Worm (Caenorhabditis elegans) whole organism, L3 larva: ENCODE measurements around the gene K01C8.2.

Experiments used
- R02D3.7 ChIP-seq: fragments of 150-350 bp; optimal IDR thresholded peaks from 2 replicates; lab custom pipeline; 2014; ENCODE audit warnings: missing biosample characterization, missing genetic modification characterization
- ZK546.5 ChIP-seq: sonication (generic microtip); optimal IDR thresholded peaks from 2 replicates; lab custom pipeline; 2017; ENCODE audit warnings: missing biosample characterization, missing genetic modification characterization
- ama-1 ChIP-seq: fragments of 150-350 bp; optimal IDR thresholded peaks from 2 replicates; lab custom pipeline; 2018
- ceh-28 ChIP-seq: fragments of 150-350 bp; optimal IDR thresholded peaks from 2 replicates; lab custom pipeline; 2014; ENCODE audit warnings: missing biosample characterization, missing genetic modification reagents, missing genetic modification characterization
- daf-12 ChIP-seq: fragments of 150-350 bp; optimal IDR thresholded peaks from 2 replicates; lab custom pipeline; 2014; ENCODE audit warnings: missing biosample characterization, missing genetic modification reagents, missing genetic modification characterization
- elt-1 ChIP-seq: fragments of 150-350 bp; optimal IDR thresholded peaks from 2 replicates; lab custom pipeline; 2014; ENCODE audit warnings: missing biosample characterization, missing genetic modification characterization
- elt-2 ChIP-seq: sonication (generic microtip); optimal IDR thresholded peaks from 2 replicates; lab custom pipeline; 2016; ENCODE audit warnings: missing genetic modification reagents, mild to moderate bottlenecking, missing genetic modification characterization, missing compliant biosample characterization
- elt-3 ChIP-seq, 3 experiments: fragments of 150-350 bp in 1 of 3; sonication (generic microtip) in 2 of 3; optimal IDR thresholded peaks; 2 replicates in 2 of 3; 4 replicates in 1 of 3; lab custom pipeline; 2014 to 2017; ENCODE audit warnings: missing biosample characterization in 3 of 3, missing genetic modification characterization in 3 of 3
- eor-1 ChIP-seq, 2 experiments: fragments of 150-350 bp; optimal IDR thresholded peaks; 2 replicates each; lab custom pipeline; 2014 to 2018; ENCODE audit warnings: missing biosample characterization in 2 of 2, missing genetic modification characterization in 2 of 2
- fos-1 ChIP-seq: fragments of 150-350 bp; optimal IDR thresholded peaks from 2 replicates; lab custom pipeline; 2014; ENCODE audit warnings: missing biosample characterization, missing genetic modification characterization
- lin-15B ChIP-seq: fragments of 150-350 bp; optimal IDR thresholded peaks from 2 replicates; lab custom pipeline; 2014; ENCODE audit warnings: missing biosample characterization, missing genetic modification characterization
- lsy-12 ChIP-seq: sonication (generic microtip); optimal IDR thresholded peaks from 2 replicates; lab custom pipeline; 2016; ENCODE audit warnings: mild to moderate bottlenecking, missing genetic modification characterization, missing compliant biosample characterization
- mml-1 ChIP-seq: fragments of 150-350 bp; sonication (generic microtip); optimal IDR thresholded peaks from 3 replicates; lab custom pipeline; 2014; ENCODE audit warnings: missing biosample characterization, missing genetic modification characterization
- nfya-1 ChIP-seq: sonication (generic microtip); optimal IDR thresholded peaks from 2 replicates; lab custom pipeline; 2017; ENCODE audit warnings: missing genetic modification characterization, mild to moderate bottlenecking, missing compliant biosample characterization, antibody characterized with exemption, moderate library complexity; ENCODE audit not compliant: insufficient read depth
- nhr-12 ChIP-seq: fragments of 150-350 bp; optimal IDR thresholded peaks from 2 replicates; lab custom pipeline; 2014; ENCODE audit warnings: missing biosample characterization, missing genetic modification characterization
- nhr-23 ChIP-seq: fragments of 150-350 bp; optimal IDR thresholded peaks from 2 replicates; lab custom pipeline; 2014; ENCODE audit warnings: missing biosample characterization, missing genetic modification reagents, missing genetic modification characterization
- nhr-25 ChIP-seq: sonication (generic microtip); optimal IDR thresholded peaks from 2 replicates; lab custom pipeline; 2017; ENCODE audit warnings: missing biosample characterization, missing genetic modification characterization
- nhr-28 ChIP-seq: fragments of 150-350 bp; optimal IDR thresholded peaks from 2 replicates; lab custom pipeline; 2014; ENCODE audit warnings: missing biosample characterization, missing genetic modification characterization
- nhr-43 ChIP-seq: sonication (generic microtip); optimal IDR thresholded peaks from 2 replicates; lab custom pipeline; 2016; ENCODE audit warnings: mild to moderate bottlenecking, missing genetic modification characterization, missing compliant biosample characterization; ENCODE audit not compliant: poor library complexity, severe bottlenecking
- nhr-77 ChIP-seq: fragments of 150-350 bp; optimal IDR thresholded peaks from 2 replicates; lab custom pipeline; 2014; ENCODE audit warnings: missing biosample characterization, missing genetic modification characterization
- pqm-1 ChIP-seq: fragments of 150-350 bp; optimal IDR thresholded peaks from 2 replicates; lab custom pipeline; 2017; ENCODE audit warnings: missing biosample characterization, missing genetic modification characterization, inconsistent platforms
- snpc-4 ChIP-seq: fragments of 150-350 bp; optimal IDR thresholded peaks from 2 replicates; lab custom pipeline; 2014; ENCODE audit warnings: missing biosample characterization, missing genetic modification characterization
- tbx-2 ChIP-seq: sonication (generic microtip); optimal IDR thresholded peaks from 2 replicates; lab custom pipeline; 2016; ENCODE audit warnings: mild to moderate bottlenecking, missing genetic modification characterization, missing compliant biosample characterization
- zag-1 ChIP-seq: fragments of 150-350 bp; optimal IDR thresholded peaks from 2 replicates; lab custom pipeline; 2014; ENCODE audit warnings: missing biosample characterization, missing genetic modification characterization
- ztf-4 ChIP-seq: fragments of 150-350 bp; optimal IDR thresholded peaks from 2 replicates; lab custom pipeline; 2014; ENCODE audit warnings: missing biosample characterization, missing genetic modification characterization

K01C8.2 gene

DNA sequence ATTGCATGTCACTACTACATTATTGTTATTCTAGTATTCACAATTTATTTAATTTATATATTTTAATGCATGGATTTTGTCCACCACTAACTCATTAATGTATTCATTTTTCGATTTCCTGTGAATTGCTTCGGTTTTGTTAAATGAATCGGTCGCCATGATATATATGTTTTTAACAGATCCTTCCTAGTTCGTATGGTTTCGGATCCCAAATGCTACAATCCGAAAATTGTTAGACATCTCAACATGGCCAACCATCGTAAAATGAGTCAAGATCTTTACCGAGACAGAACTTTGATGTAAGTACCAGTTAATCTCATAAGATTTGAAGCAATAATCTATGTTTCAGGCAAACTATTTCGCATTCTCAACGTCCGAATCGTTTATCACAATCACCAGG is 3.8 kb upstream of the K01C8.2 start:
- TF ChIP-seq elt-2 (tag; lab: Kevin White, UChicago) (no peak), elt-1 (tag; lab: Kevin White, UChicago) (no peak)

ce11 chrII:8269855-8270647 is 800 bp upstream of the K01C8.2 start, which contains the start of gene tdc-1:
Gene tdc-1 (plus strand): TSS chrII:8270597.
- TF ChIP-seq snpc-4 (tag; lab: Kevin White, UChicago) (no peak), ZK546.5 (tag; lab: Kevin White, UChicago) (no peak), ceh-28 (tag; lab: Kevin White, UChicago) (no peak), lin-15B (tag; lab: Kevin White, UChicago) (no peak), fos-1 (tag; lab: Kevin White, UChicago) (no peak), R02D3.7 (tag; lab: Kevin White, UChicago) (no peak), nhr-23 (tag; lab: Kevin White, UChicago) (no peak), nhr-77 (tag; lab: Kevin White, UChicago) (no peak), mml-1 (tag; lab: Kevin White, UChicago) (no peak), eor-1 (tag; optimal IDR thresholded peaks at IDR 0.05; lab: Kevin White, UChicago) (no peak), nhr-28 (no peak), lsy-12 (tag; lab: Kevin White, UChicago) (no peak)

- TF ChIP-seq lsy-12 (tag; lab: Kevin White, UChicago) (no peak), nhr-25 (tag; lab: Kevin White, UChicago) (no peak), nhr-12 (tag; lab: Kevin White, UChicago) (no peak), nhr-43 (tag; lab: Kevin White, UChicago) (peak; percentile 2), ZK546.5 (tag; lab: Kevin White, UChicago) (no peak), daf-12 (no peak), fos-1 (tag; lab: Kevin White, UChicago) (no peak)
Observed at ce11 chrII:8267679-8268078, 1.6 kb downstream of the K01C8.2 start.

ce11 chrII:8266559-8266958 is 2.7 kb downstream of the K01C8.2 start:
- TF ChIP-seq elt-2 (tag; lab: Kevin White, UChicago) (peak; percentile 82), snpc-4 (tag; lab: Kevin White, UChicago) (no peak), nhr-23 (tag; lab: Kevin White, UChicago) (peak; percentile 13), pqm-1 (peak; percentile 12), elt-3 (tag; optimal IDR thresholded peaks at IDR 0.05; lab: Kevin White, UChicago) (peak in 2 of 3 experiments; percentile 29 to 63), ztf-4 (tag; lab: Kevin White, UChicago) (no peak), zag-1 (tag; lab: Kevin White, UChicago) (no peak)
- TF ChIP-seq, all 47 proteins: peak for 4

ce11 chrII:8264619-8265018 is 4.6 kb downstream of the K01C8.2 start, which contains the start of gene srdh-1:
Gene srdh-1 (plus strand): TSS chrII:8264661.
- TF ChIP-seq nhr-43 (tag; lab: Kevin White, UChicago) (peak; percentile 13), tbx-2 (tag; lab: Kevin White, UChicago) (no peak)

- TF ChIP-seq nhr-23 (tag; lab: Kevin White, UChicago) (peak; percentile 51), ceh-28 (tag; lab: Kevin White, UChicago) (no peak), ZK546.5 (tag; lab: Kevin White, UChicago) (no peak), nhr-43 (tag; lab: Kevin White, UChicago) (peak; percentile 27), nhr-25 (tag; lab: Kevin White, UChicago) (peak; percentile 16), ama-1 (lab: Kevin White, UChicago) (no peak), nfya-1 (no peak)
- TF ChIP-seq, all 47 proteins: peak for 3
Observed at ce11 chrII:8263562-8263961, 5.7 kb downstream of the K01C8.2 start.

- TF ChIP-seq nhr-23 (tag; lab: Kevin White, UChicago) (peak; percentile 33), nhr-25 (tag; lab: Kevin White, UChicago) (peak; percentile 26), ama-1 (lab: Kevin White, UChicago) (no peak)
Observed at ce11 chrII:8259674-8260073, 9.6 kb downstream of the K01C8.2 start.
